Worm (Caenorhabditis elegans): ENCODE data around the gene Y119D3B.21.
A peak's percentile ranks its signal among the peaks of the same experiment; 100 is the strongest.

ce11 chrIII:1201958-1202596, 12.7 kb upstream of the Y119D3B.21 start, which contains the start of the genes mrpl-45 and Y119D3B.12:
- TF ChIP-seq pqm-1 (tag; optimal IDR thresholded peaks at IDR 0.05), result no peak
- no peak for TF ChIP-seq egl-13 (tag; optimal IDR thresholded peaks at IDR 0.05)
- peak; percentile 41 for TF ChIP-seq ceh-8 (GFP tag; optimal IDR thresholded peaks at IDR 0.05)
- no peak for TF ChIP-seq nhr-28 (tag; optimal IDR thresholded peaks at IDR 0.05)

All from whole organism, L1 larva.